Worm (Caenorhabditis elegans): ENCODE results near the gene hic-1.

DNA sequence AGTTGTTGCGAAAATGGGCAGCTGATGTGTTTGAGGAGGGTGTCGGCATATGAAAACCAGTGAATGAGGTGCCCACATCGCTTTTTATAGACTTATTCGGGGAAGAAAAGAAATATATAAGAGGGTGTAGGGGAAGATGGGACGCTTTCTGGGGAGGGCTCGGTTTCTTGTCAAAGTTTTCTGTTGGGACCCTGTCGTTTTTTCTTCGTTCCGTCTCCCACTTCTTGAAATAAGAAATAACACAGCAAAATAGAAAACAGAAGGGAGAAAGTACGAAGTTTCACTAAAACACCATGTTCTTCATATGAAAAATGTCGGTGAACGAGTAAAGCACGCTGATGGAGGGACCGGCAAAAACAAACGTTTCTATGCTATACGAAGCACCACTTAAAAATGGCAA, 29.0 kb downstream of the hic-1 start, which contains the start of gene dop-3:
- TF ChIP-seq W03F9.2 (tag; optimal IDR thresholded peaks at IDR 0.05) (no peak), dao-5 (tag; optimal IDR thresholded peaks at IDR 0.05) (no peak), him-1 (tag; optimal IDR thresholded peaks at IDR 0.05) (no peak)

All from whole organism, L4/young adult.